Fruit fly (Drosophila melanogaster): Measurements from ENCODE around the gene CG8003.

Gene CG8003

dm6 chr3L:10660744-10661589 lies at the start of gene CG8003, which contains the start of gene CG32066:
CG8003 (plus strand) TSS chr3L:10661475.
CG32066 (minus strand) TSS chr3L:10661013.
- TF ChIP-seq CG8478 (optimal IDR thresholded peaks at IDR 0.05) (no peak), CTCF (optimal IDR thresholded peaks at IDR 0.05) (no peak)

- TF ChIP-seq CTCF (optimal IDR thresholded peaks at IDR 0.05) (no peak), CG8478 (optimal IDR thresholded peaks at IDR 0.05) (no peak)
Observed at dm6 chr3L:10623476-10623875, 37.8 kb upstream of the CG8003 start, which contains the start of gene CG42521. CG42521 (minus strand) TSS chr3L:10623576.

dm6 chr3L:10625499-10625898 lies 35.8 kb upstream of the CG8003 start, which contains the start of gene CG43127:
CG43127 (minus strand) TSS chr3L:10625599.
- TF ChIP-seq CTCF (optimal IDR thresholded peaks at IDR 0.05) (no peak), CG8478 (optimal IDR thresholded peaks at IDR 0.05) (no peak)

dm6 chr3L:10626199-10626598 lies 35.1 kb upstream of the CG8003 start, which contains the start of gene CG34238:
CG34238 (plus strand) TSS chr3L:10626499.
- TF ChIP-seq CTCF (optimal IDR thresholded peaks at IDR 0.05) (no peak), CG8478 (optimal IDR thresholded peaks at IDR 0.05) (no peak)

- TF ChIP-seq CG8478 (optimal IDR thresholded peaks at IDR 0.05), result no peak
- no peak for TF ChIP-seq CTCF (optimal IDR thresholded peaks at IDR 0.05)
Observed at dm6 chr3L:10628384-10628783, 32.9 kb upstream of the CG8003 start, which contains the start of gene CG14151. CG14151 (minus strand) TSS chr3L:10628484.

dm6 chr3L:10629969-10630368 lies 31.3 kb upstream of the CG8003 start, which contains the start of gene CG42536:
CG42536 (minus strand) TSS chr3L:10630069.
- no peak for TF ChIP-seq CTCF (optimal IDR thresholded peaks at IDR 0.05)
- no peak for TF ChIP-seq CG8478 (optimal IDR thresholded peaks at IDR 0.05)

- TF ChIP-seq CG8478 (optimal IDR thresholded peaks at IDR 0.05) (no peak), CTCF (optimal IDR thresholded peaks at IDR 0.05) (peak; percentile 24 to 36)
Observed at dm6 chr3L:10630885-10631359, 30.4 kb upstream of the CG8003 start, which contains the start of the genes CG42535, CG34001 and hay. CG42535 (minus strand) TSS chr3L:10630935. CG34001 (plus strand) TSS chr3L:10631079. hay (plus strand) TSS chr3L:10631079.

- no peak for TF ChIP-seq CG8478 (optimal IDR thresholded peaks at IDR 0.05)
- no peak for TF ChIP-seq CTCF (optimal IDR thresholded peaks at IDR 0.05)
Observed at dm6 chr3L:10637819-10638218, 23.5 kb upstream of the CG8003 start, which contains the start of gene Cnep1r2. Cnep1r2 (plus strand) TSS chr3L:10638146.

dm6 chr3L:10639440-10639839 lies 21.8 kb upstream of the CG8003 start, which contains the start of gene CG18628:
CG18628 (plus strand) TSS chr3L:10639740.
- TF ChIP-seq CG8478 (optimal IDR thresholded peaks at IDR 0.05) (no peak), CTCF (optimal IDR thresholded peaks at IDR 0.05) (no peak)

- TF ChIP-seq CTCF (optimal IDR thresholded peaks at IDR 0.05) (no peak), CG8478 (optimal IDR thresholded peaks at IDR 0.05) (no peak)
Observed at dm6 chr3L:10641589-10641988, 19.7 kb upstream of the CG8003 start, which contains the start of gene CG14154. CG14154 (plus strand) TSS chr3L:10641889.

dm6 chr3L:10643228-10643627 lies 18.0 kb upstream of the CG8003 start, which contains the start of gene CG14153:
CG14153 (plus strand) TSS chr3L:10643528.
- TF ChIP-seq CTCF (optimal IDR thresholded peaks at IDR 0.05) (no peak), CG8478 (optimal IDR thresholded peaks at IDR 0.05) (no peak)

- no peak for TF ChIP-seq CG8478 (optimal IDR thresholded peaks at IDR 0.05)
- TF ChIP-seq CTCF (optimal IDR thresholded peaks at IDR 0.05), result no peak
Observed at dm6 chr3L:10645965-10646364, 15.3 kb upstream of the CG8003 start.

- no peak for TF ChIP-seq CG8478 (optimal IDR thresholded peaks at IDR 0.05)
- TF ChIP-seq CTCF (optimal IDR thresholded peaks at IDR 0.05), result no peak
Observed at dm6 chr3L:10647158-10647557, 14.1 kb upstream of the CG8003 start.

- TF ChIP-seq CG8478 (optimal IDR thresholded peaks at IDR 0.05) (no peak), CTCF (optimal IDR thresholded peaks at IDR 0.05) (no peak)
Observed at dm6 chr3L:10648431-10648830, 12.8 kb upstream of the CG8003 start.

- no peak for TF ChIP-seq CG8478 (optimal IDR thresholded peaks at IDR 0.05)
- TF ChIP-seq CTCF (optimal IDR thresholded peaks at IDR 0.05), result no peak
Observed at dm6 chr3L:10651271-10651670, 10.0 kb upstream of the CG8003 start.

All from S2 (cell line).